Worm (Caenorhabditis elegans): ENCODE measurements around the gene Y37E11B.6.

- no peak for TF ChIP-seq hmg-4 (GFP tag; optimal IDR thresholded peaks at IDR 0.05)
- no peak for TF ChIP-seq tbx-11 (GFP tag; IDR thresholded peaks at IDR 0.05)
- TF ChIP-seq tbx-37 (GFP tag; conservative IDR thresholded peaks at IDR 0.05): no peak
- no peak for TF ChIP-seq ama-1 (optimal IDR thresholded peaks at IDR 0.05)
These were observed 1.8 kb downstream of the Y37E11B.6 start for ce11 chrIV:3597356-3597755.
